Worm (Caenorhabditis elegans) whole organism, young adult: Measurements from ENCODE around the gene Y71H2AL.4.

Source experiments
- F49E8.2 ChIP-seq: sonication (generic microtip); optimal IDR thresholded peaks from 3 replicates; lab custom pipeline; 2017; ENCODE audit warnings: missing genetic modification characterization, mild to moderate bottlenecking, missing compliant biosample characterization, antibody characterized with exemption, moderate library complexity; ENCODE audit not compliant: insufficient read depth
- attf-5 ChIP-seq: fragments of 200-800 bp; sonication (Bioruptor generic); optimal IDR thresholded peaks from 2 replicates; lab custom pipeline; 2018; ENCODE audit warnings: mild to moderate bottlenecking, missing genetic modification characterization, missing compliant biosample characterization
- efl-1 ChIP-seq: fragments of 150-350 bp; optimal IDR thresholded peaks from 2 replicates; lab custom pipeline; 2014; ENCODE audit warnings: missing biosample characterization, missing genetic modification reagents, missing genetic modification characterization
- ets-4 ChIP-seq: fragments of 200-800 bp; sonication (Bioruptor generic); optimal IDR thresholded peaks from 2 replicates; lab custom pipeline; 2018; ENCODE audit warnings: mild to moderate bottlenecking, missing genetic modification characterization, missing compliant biosample characterization
- lin-54 ChIP-seq: fragments of 200-800 bp; sonication (Bioruptor generic); optimal IDR thresholded peaks from 2 replicates; lab custom pipeline; 2018; ENCODE audit warnings: mild to moderate bottlenecking, missing genetic modification characterization, missing compliant biosample characterization
- madf-3 ChIP-seq: fragments of 200-800 bp; sonication (Bioruptor generic); IDR thresholded peaks from 2 replicates; pipeline ENCODE4 v1.3.6; 2022; ENCODE audit warnings: missing genetic modification reagents, missing genetic modification characterization, missing compliant biosample characterization
- nhr-90 ChIP-seq: sonication (generic microtip); optimal IDR thresholded peaks from 2 replicates; lab custom pipeline; 2016; ENCODE audit warnings: missing genotype, mild to moderate bottlenecking, missing genetic modification characterization, missing compliant biosample characterization
- rcor-1 ChIP-seq: fragments of 200-800 bp; sonication (Bioruptor generic); IDR thresholded peaks from 2 replicates; pipeline ENCODE4 v1.3.6; 2022; ENCODE audit warnings: missing genetic modification reagents, missing genetic modification characterization, missing compliant biosample characterization
- sptf-2 ChIP-seq: fragments of 200-800 bp; sonication (Bioruptor generic); optimal IDR thresholded peaks from 2 replicates; lab custom pipeline; 2018; ENCODE audit warnings: mild to moderate bottlenecking, missing genetic modification characterization, missing compliant biosample characterization
- unc-130 ChIP-seq: sonication (generic microtip); optimal IDR thresholded peaks from 2 replicates; lab custom pipeline; 2016; ENCODE audit warnings: missing genetic modification reagents, missing genetic modification characterization, missing compliant biosample characterization
- unc-62 ChIP-seq: fragments of 150-350 bp; optimal IDR thresholded peaks from 2 replicates; lab custom pipeline; 2014; ENCODE audit warnings: missing biosample characterization, missing genetic modification reagents, missing genetic modification characterization

DNA sequence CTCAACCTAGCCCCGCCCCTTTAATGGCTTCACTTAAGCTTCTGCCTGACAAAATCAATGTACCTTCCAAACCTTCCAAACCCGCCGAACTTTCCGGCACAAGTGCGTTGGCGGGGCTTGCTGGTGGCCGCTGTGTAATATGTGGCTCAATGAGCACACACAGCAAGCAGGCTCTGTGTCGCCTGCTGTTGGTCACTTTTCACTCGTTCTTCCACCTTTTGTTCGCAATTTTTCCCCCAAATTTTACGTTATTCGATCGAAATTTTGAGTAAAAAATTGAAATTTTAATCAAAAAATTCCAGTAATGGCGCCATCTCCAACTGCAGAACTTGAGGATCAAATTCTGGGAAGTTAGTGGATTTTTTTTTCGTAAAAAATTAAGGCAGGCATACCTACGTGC, 14.4 kb downstream of the Y71H2AL.4 start, which contains the start of gene set-27:
- TF ChIP-seq unc-130 (GFP tag; lab: Kevin White, UChicago): no peak
- TF ChIP-seq ets-4 (GFP tag; lab: Kevin White, UChicago): no peak
- TF ChIP-seq F49E8.2: no peak
- TF ChIP-seq efl-1 (GFP tag; lab: Kevin White, UChicago): no peak
- TF ChIP-seq sptf-2 (GFP tag; lab: Kevin White, UChicago): no peak
- TF ChIP-seq attf-5 (GFP tag; lab: Kevin White, UChicago): no peak
- no peak for TF ChIP-seq unc-62
- TF ChIP-seq rcor-1 (GFP tag; lab: Robert Waterston, UW): no peak
- TF ChIP-seq lin-54 (GFP tag; lab: Kevin White, UChicago): no peak
- no peak for TF ChIP-seq nhr-90 (tag; lab: Kevin White, UChicago)
- TF ChIP-seq madf-3 (GFP tag; lab: Robert Waterston, UW): no peak
